Worm (Caenorhabditis elegans) whole organism, young adult: ENCODE data around the gene prk-1.

Experiments
- C06A6.2 ChIP-seq: fragments of 200-800 bp; sonication (Bioruptor generic); conservative IDR thresholded peaks from 2 replicates; pipeline ENCODE4 v1.3.6; 2022; ENCODE audit warnings: missing genetic modification characterization, missing compliant biosample characterization
- F49E8.2 ChIP-seq: sonication (generic microtip); optimal IDR thresholded peaks from 3 replicates; lab custom pipeline; 2017; ENCODE audit warnings: missing genetic modification characterization, mild to moderate bottlenecking, missing compliant biosample characterization, antibody characterized with exemption, moderate library complexity; ENCODE audit not compliant: insufficient read depth
- aptf-2 ChIP-seq: fragments of 200-800 bp; sonication (Bioruptor generic); conservative IDR thresholded peaks from 2 replicates; pipeline ENCODE4 v1.3.6; 2022; ENCODE audit warnings: missing genetic modification reagents, missing genetic modification characterization, missing compliant biosample characterization
- atf-7 ChIP-seq: sonication (generic microtip); optimal IDR thresholded peaks from 2 replicates; lab custom pipeline; 2017; ENCODE audit warnings: mild to moderate bottlenecking, missing genetic modification characterization, missing compliant biosample characterization
- ceh-58 ChIP-seq: fragments of 200-800 bp; sonication (Bioruptor generic); IDR thresholded peaks from 2 replicates; pipeline ENCODE4 v1.3.6; 2022; ENCODE audit warnings: missing genetic modification characterization, missing compliant biosample characterization
- madf-8 ChIP-seq: fragments of 200-800 bp; sonication (Bioruptor generic); conservative IDR thresholded peaks from 2 replicates; pipeline ENCODE4 v1.3.6; 2022; ENCODE audit warnings: missing genetic modification reagents, missing genetic modification characterization, missing compliant biosample characterization
- nfya-1 ChIP-seq: sonication (generic microtip); optimal IDR thresholded peaks from 2 replicates; lab custom pipeline; 2017; ENCODE audit warnings: antibody characterized with exemption, missing compliant biosample characterization, missing genetic modification characterization, borderline replicate concordance; ENCODE audit not compliant: insufficient read depth
- nhr-179 ChIP-seq: sonication (generic microtip); optimal IDR thresholded peaks from 2 replicates; lab custom pipeline; 2016; ENCODE audit warnings: mild to moderate bottlenecking, missing genetic modification characterization, missing compliant biosample characterization
- ztf-28 ChIP-seq: fragments of 200-800 bp; sonication (Bioruptor generic); IDR thresholded peaks from 2 replicates; pipeline ENCODE4 v1.3.6; 2022; ENCODE audit warnings: missing genetic modification reagents, missing genetic modification characterization, missing compliant biosample characterization

DNA sequence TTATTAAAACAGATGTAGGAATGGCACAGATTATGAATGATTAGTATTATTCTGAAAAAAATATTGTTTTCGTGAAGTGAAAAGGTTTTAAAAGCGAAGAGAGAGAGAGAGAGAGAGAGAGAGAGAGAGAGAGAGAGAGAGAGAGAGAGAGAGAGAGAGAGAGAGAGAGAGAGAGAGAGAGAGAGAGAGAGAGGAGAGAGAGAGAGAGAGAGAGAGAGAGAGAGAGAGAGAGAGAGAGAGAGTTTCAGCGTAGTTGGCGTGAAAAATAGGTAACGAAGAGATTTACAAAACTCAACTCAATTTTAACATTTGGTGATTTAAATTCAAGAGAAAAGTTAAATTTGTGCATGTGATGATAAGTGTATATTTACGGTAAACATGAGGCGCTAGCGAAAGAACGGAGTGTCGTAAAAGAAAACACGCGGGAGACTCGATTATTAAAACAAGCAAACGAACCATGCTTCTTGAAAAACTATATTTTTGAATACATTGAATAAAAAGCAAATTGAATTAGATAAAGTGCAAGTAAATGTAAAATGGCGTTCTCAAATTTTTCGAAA, 21.8 kb upstream of the prk-1 start, which contains the start of gene panl-2:
- TF ChIP-seq ceh-58 = no peak
- TF ChIP-seq nfya-1 (tag; lab: Kevin White, UChicago) = no peak
- no peak for TF ChIP-seq nhr-179
- no peak for TF ChIP-seq C06A6.2 (GFP tag; lab: Robert Waterston, UW)
- no peak for TF ChIP-seq madf-8
- TF ChIP-seq ztf-28 (GFP tag; lab: Robert Waterston, UW) = no peak
- TF ChIP-seq atf-7 (tag; lab: Kevin White, UChicago) = no peak
- TF ChIP-seq aptf-2 (GFP tag; lab: Robert Waterston, UW) = no peak
- peak; percentile 47 for TF ChIP-seq F49E8.2
